Fruit fly (Drosophila melanogaster) whole organism, prepupa: ENCODE measurements around the gene Fbp1.

Experiments
- Blimp-1 ChIP-seq: fragments of 200-800 bp; sonication (Bioruptor generic); optimal IDR thresholded peaks from 3 replicates; lab custom pipeline; 2017; ENCODE audit warnings: missing biosample characterization, missing genetic modification characterization, mild to moderate bottlenecking, moderate library complexity, missing genetic modification reagents
- CG10669 ChIP-seq: fragments of 200-800 bp; sonication (Bioruptor generic); optimal IDR thresholded peaks from 3 replicates; lab custom pipeline; 2018; ENCODE audit warnings: missing biosample characterization, mild to moderate bottlenecking, missing genetic modification characterization, moderate library complexity
- CG11294 ChIP-seq: fragments of 200-800 bp; sonication (Bioruptor generic); IDR thresholded peaks from 2 replicates; pipeline ENCODE4 v1.3.6; 2022; ENCODE audit warnings: missing biosample characterization, missing genetic modification characterization
- CG1621 ChIP-seq: fragments of 200-800 bp; sonication (Bioruptor generic); optimal IDR thresholded peaks from 3 replicates; lab custom pipeline; 2018; ENCODE audit warnings: missing biosample characterization, mild to moderate bottlenecking, missing genetic modification characterization
- CG16779 ChIP-seq: fragments of 200-800 bp; sonication (Bioruptor generic); optimal IDR thresholded peaks from 3 replicates; lab custom pipeline; 2017; ENCODE audit warnings: missing biosample characterization, mild to moderate bottlenecking, missing genetic modification characterization
- CG32006 ChIP-seq: fragments of 200-800 bp; sonication (Bioruptor generic); optimal IDR thresholded peaks from 3 replicates; lab custom pipeline; 2017; ENCODE audit warnings: missing biosample characterization, mild to moderate bottlenecking, missing genetic modification characterization
- CG4318 ChIP-seq: fragments of 200-800 bp; sonication (Bioruptor generic); optimal IDR thresholded peaks from 3 replicates; lab custom pipeline; 2017; ENCODE audit warnings: missing biosample characterization, mild to moderate bottlenecking, missing genetic modification characterization
- CG6163 ChIP-seq: fragments of 200-800 bp; sonication (Bioruptor generic); IDR thresholded peaks from 3 replicates; pipeline ENCODE4 v1.3.6; 2022; ENCODE audit warnings: missing biosample characterization, missing genetic modification characterization
- CG6276 ChIP-seq: fragments of 200-800 bp; sonication (Bioruptor generic); optimal IDR thresholded peaks from 2 replicates; lab custom pipeline; 2017; ENCODE audit warnings: missing biosample characterization, mild to moderate bottlenecking, missing genetic modification characterization
- CG6792 ChIP-seq: fragments of 200-800 bp; sonication (Bioruptor generic); optimal IDR thresholded peaks from 3 replicates; lab custom pipeline; 2016; ENCODE audit warnings: missing biosample characterization, missing genetic modification characterization
- CG7368 ChIP-seq: fragments of 200-800 bp; sonication (Bioruptor generic); optimal IDR thresholded peaks from 3 replicates; lab custom pipeline; 2016; ENCODE audit warnings: missing biosample characterization, missing genetic modification characterization
- CG8119 ChIP-seq: fragments of 200-800 bp; sonication (Bioruptor generic); IDR thresholded peaks from 3 replicates; pipeline ENCODE4 v1.3.6; 2022; ENCODE audit warnings: missing biosample characterization, missing genetic modification characterization
- CG8319 ChIP-seq: fragments of 200-800 bp; sonication (Bioruptor generic); optimal IDR thresholded peaks from 3 replicates; lab custom pipeline; 2016; ENCODE audit warnings: missing biosample characterization, missing genetic modification characterization
- CG8632 ChIP-seq: fragments of 200-800 bp; sonication (Bioruptor generic); optimal IDR thresholded peaks from 3 replicates; lab custom pipeline; 2016; ENCODE audit warnings: missing biosample characterization, missing genetic modification characterization
- CG9139 ChIP-seq: fragments of 200-800 bp; sonication (Bioruptor generic); optimal IDR thresholded peaks from 3 replicates; lab custom pipeline; 2017; ENCODE audit warnings: missing biosample characterization, mild to moderate bottlenecking, missing genetic modification characterization
- Eip75B ChIP-seq: fragments of 200-800 bp; sonication (Bioruptor generic); optimal IDR thresholded peaks from 3 replicates; lab custom pipeline; 2016; ENCODE audit warnings: missing biosample characterization, missing genetic modification characterization
- Eip93F ChIP-seq: fragments of 200-800 bp; sonication (Bioruptor generic); optimal IDR thresholded peaks from 2 replicates; lab custom pipeline; 2016; ENCODE audit warnings: missing biosample characterization, mild to moderate bottlenecking, missing genetic modification characterization
- Ets21C ChIP-seq: fragments of 200-800 bp; sonication (Bioruptor generic); optimal IDR thresholded peaks from 3 replicates; lab custom pipeline; 2016; ENCODE audit warnings: missing biosample characterization, missing genetic modification characterization
- Ets96B ChIP-seq: fragments of 200-800 bp; optimal IDR thresholded peaks from 2 replicates; lab custom pipeline; 2019; ENCODE audit warnings: missing biosample characterization, mild to moderate bottlenecking, missing genetic modification characterization, moderate library complexity
- Hr38 ChIP-seq: sonication (Bioruptor generic); optimal IDR thresholded peaks from 2 replicates; lab custom pipeline; 2016; ENCODE audit warnings: missing biosample characterization, missing genetic modification characterization
- Hr4 ChIP-seq: fragments of 200-800 bp; sonication (Bioruptor generic); optimal IDR thresholded peaks from 3 replicates; lab custom pipeline; 2016; ENCODE audit warnings: missing biosample characterization, missing genetic modification characterization
- Lpt ChIP-seq: fragments of 200-800 bp; sonication (Bioruptor generic); optimal IDR thresholded peaks from 3 replicates; lab custom pipeline; 2016; ENCODE audit warnings: missing biosample characterization, missing genetic modification characterization
- Met ChIP-seq: fragments of 200-800 bp; sonication (Bioruptor generic); optimal IDR thresholded peaks from 3 replicates; lab custom pipeline; 2016; ENCODE audit warnings: missing biosample characterization, missing genetic modification characterization
- OdsH ChIP-seq: fragments of 200-800 bp; sonication (Bioruptor generic); optimal IDR thresholded peaks from 3 replicates; lab custom pipeline; 2016; ENCODE audit warnings: missing biosample characterization, missing genetic modification characterization
- Smox ChIP-seq: fragments of 200-800 bp; sonication (Bioruptor generic); optimal IDR thresholded peaks from 3 replicates; lab custom pipeline; 2016; ENCODE audit warnings: missing biosample characterization, missing genetic modification characterization
- Sox102F ChIP-seq: fragments of 200-800 bp; sonication (Bioruptor generic); optimal IDR thresholded peaks from 2 replicates; lab custom pipeline; 2016; ENCODE audit warnings: missing biosample characterization, mild to moderate bottlenecking, missing genetic modification characterization
- Sox14 ChIP-seq: fragments of 200-800 bp; sonication (Bioruptor generic); optimal IDR thresholded peaks from 3 replicates; lab custom pipeline; 2016; ENCODE audit warnings: missing biosample characterization, missing genetic modification characterization
- Sox15 ChIP-seq: fragments of 200-800 bp; sonication (Bioruptor generic); optimal IDR thresholded peaks from 3 replicates; lab custom pipeline; 2016; ENCODE audit warnings: missing biosample characterization, missing genetic modification characterization
- achi ChIP-seq: fragments of 200-800 bp; sonication (Bioruptor generic); optimal IDR thresholded peaks from 3 replicates; lab custom pipeline; 2016; ENCODE audit warnings: missing biosample characterization, missing genetic modification characterization
- acj6 ChIP-seq: fragments of 200-800 bp; sonication (Bioruptor generic); optimal IDR thresholded peaks from 3 replicates; lab custom pipeline; 2016; ENCODE audit warnings: missing biosample characterization, missing genetic modification characterization
- dsx ChIP-seq: fragments of 200-800 bp; optimal IDR thresholded peaks from 3 replicates; lab custom pipeline; 2019; ENCODE audit warnings: missing biosample characterization, mild to moderate bottlenecking, missing genetic modification characterization, moderate library complexity; ENCODE audit not compliant: poor library complexity, severe bottlenecking
- eg ChIP-seq: fragments of 200-800 bp; sonication (Bioruptor generic); IDR thresholded peaks from 3 replicates; pipeline ENCODE4 v1.3.6; 2022; ENCODE audit warnings: missing biosample characterization, missing genetic modification characterization
- esn ChIP-seq: fragments of 200-800 bp; sonication (Bioruptor generic); optimal IDR thresholded peaks from 2 replicates; lab custom pipeline; 2016; ENCODE audit warnings: missing biosample characterization, mild to moderate bottlenecking, missing genetic modification characterization, moderate library complexity
- fd59A ChIP-seq: fragments of 200-800 bp; sonication (Bioruptor generic); optimal IDR thresholded peaks from 2 replicates; lab custom pipeline; 2017; ENCODE audit warnings: missing biosample characterization, mild to moderate bottlenecking, missing genetic modification characterization, missing genetic modification reagents
- fd85E ChIP-seq: fragments of 200-800 bp; sonication (Bioruptor generic); optimal IDR thresholded peaks from 3 replicates; lab custom pipeline; 2016; ENCODE audit warnings: missing biosample characterization, missing genetic modification characterization
- fkh ChIP-seq: fragments of 200-800 bp; sonication (Bioruptor generic); optimal IDR thresholded peaks from 3 replicates; lab custom pipeline; 2017; ENCODE audit warnings: missing biosample characterization, mild to moderate bottlenecking, missing genetic modification characterization, moderate library complexity
- lz ChIP-seq: fragments of 200-800 bp; sonication (Bioruptor generic); optimal IDR thresholded peaks from 3 replicates; lab custom pipeline; 2016; ENCODE audit warnings: missing biosample characterization, missing genetic modification characterization
- net ChIP-seq: fragments of 200-800 bp; sonication (Bioruptor generic); optimal IDR thresholded peaks from 3 replicates; lab custom pipeline; 2016; ENCODE audit warnings: missing biosample characterization, missing genetic modification characterization
- pdm3 ChIP-seq: fragments of 200-800 bp; sonication (Bioruptor generic); optimal IDR thresholded peaks from 3 replicates; lab custom pipeline; 2016; ENCODE audit warnings: missing biosample characterization, missing genetic modification characterization
- salr ChIP-seq, 2 experiments: fragments of 200-800 bp; sonication (Bioruptor generic); optimal IDR thresholded peaks; 3 replicates each; lab custom pipeline; 2016 to 2018; ENCODE audit warnings: missing biosample characterization in 2 of 2, missing genetic modification characterization in 2 of 2, mild to moderate bottlenecking in 1 of 2
- spab ChIP-seq: fragments of 200-800 bp; sonication (Bioruptor generic); optimal IDR thresholded peaks from 2 replicates; lab custom pipeline; 2017; ENCODE audit warnings: missing biosample characterization, mild to moderate bottlenecking, missing genetic modification characterization, missing genetic modification reagents
- ss ChIP-seq, 2 experiments: fragments of 200-800 bp; sonication (Bioruptor generic); optimal IDR thresholded peaks; 2 replicates in 1 of 2; 3 replicates in 1 of 2; lab custom pipeline; 2017 to 2018; ENCODE audit warnings: mild to moderate bottlenecking in 2 of 2, missing biosample characterization in 2 of 2, missing genetic modification characterization in 2 of 2, moderate library complexity in 1 of 2
- topi ChIP-seq: fragments of 200-800 bp; sonication (Bioruptor generic); optimal IDR thresholded peaks from 3 replicates; lab custom pipeline; 2016; ENCODE audit warnings: missing biosample characterization, missing genetic modification characterization
- vri ChIP-seq: fragments of 200-800 bp; sonication (Bioruptor generic); optimal IDR thresholded peaks from 3 replicates; lab custom pipeline; 2016; ENCODE audit warnings: missing biosample characterization, mild to moderate bottlenecking, missing genetic modification characterization

The Fbp1 gene

dm6 chr3L:14059266-14059974 is 38.4 kb downstream of the Fbp1 start (continued):
- TF ChIP-seq Hr4 (GFP tag; lab: Kevin White, UChicago): no peak
- no peak for TF ChIP-seq Blimp-1
- TF ChIP-seq Sox14 (GFP tag; lab: Kevin White, UChicago): no peak
- peak; percentile 43 for TF ChIP-seq acj6
- peak; percentile 36 for TF ChIP-seq lz
- TF ChIP-seq dsx: peak; percentile 24
- no peak for TF ChIP-seq Smox
- TF ChIP-seq Eip93F: no peak
- TF ChIP-seq Sox15 (GFP tag; lab: Kevin White, UChicago): peak; percentile 25
- peak; percentile 18 for TF ChIP-seq CG7368 (GFP tag; lab: Kevin White, UChicago)
- no peak for TF ChIP-seq CG16779 (tag; lab: Kevin White, UChicago)
- peak; percentile 52; the same call in 2 of the 3 replicates for TF ChIP-seq eg (GFP tag; lab: Robert Waterston, UW)
- TF ChIP-seq Hr38 (GFP tag; lab: Kevin White, UChicago): no peak
- no peak for TF ChIP-seq Lpt (GFP tag; lab: Kevin White, UChicago)
- peak; percentile 49 for TF ChIP-seq CG9139 (GFP tag; lab: Kevin White, UChicago)
- peak; percentile 52 for TF ChIP-seq pdm3 (GFP tag; lab: Kevin White, UChicago)
- no peak for TF ChIP-seq vri
- TF ChIP-seq topi (GFP tag; lab: Kevin White, UChicago): peak; percentile 46
- TF ChIP-seq Ets21C (GFP tag; lab: Kevin White, UChicago): no peak
- TF ChIP-seq Met (GFP tag; lab: Kevin White, UChicago): peak; percentile 54
- peak; percentile 5 for TF ChIP-seq CG8319 (GFP tag; lab: Kevin White, UChicago)
- TF ChIP-seq CG4318 (GFP tag; lab: Kevin White, UChicago): no peak

- no peak for TF ChIP-seq fd85E (GFP tag; lab: Kevin White, UChicago)
- no peak for TF ChIP-seq CG10669
- TF ChIP-seq fkh (GFP tag; lab: Kevin White, UChicago): peak; percentile 74
- no peak for TF ChIP-seq net (GFP tag; lab: Kevin White, UChicago)
Measured at dm6 chr3L:14056816-14057215, 41.0 kb downstream of the Fbp1 start.

- TF ChIP-seq Eip75B: no peak
- no peak for TF ChIP-seq eg (GFP tag; lab: Robert Waterston, UW)
- TF ChIP-seq CG1621 (tag; lab: Kevin White, UChicago): no peak
- TF ChIP-seq Smox: peak; percentile 44
- peak; percentile 15 for TF ChIP-seq OdsH (GFP tag; lab: Kevin White, UChicago)
- TF ChIP-seq Ets21C (GFP tag; lab: Kevin White, UChicago): no peak
- TF ChIP-seq esn (GFP tag; lab: Kevin White, UChicago): peak; percentile 34
- no peak for TF ChIP-seq fd59A
- TF ChIP-seq ss (GFP tag; optimal IDR thresholded peaks at IDR 0.05; lab: Kevin White, UChicago): no peak
- TF ChIP-seq CG6163 (GFP tag; lab: Robert Waterston, UW): no peak
- no peak for TF ChIP-seq Lpt (GFP tag; lab: Kevin White, UChicago)
- no peak for TF ChIP-seq salr (GFP tag; optimal IDR thresholded peaks at IDR 0.05; lab: Kevin White, UChicago)
- no peak for TF ChIP-seq spab (GFP tag; lab: Kevin White, UChicago)
- TF ChIP-seq vri: no peak
- no peak for TF ChIP-seq Blimp-1
- TF ChIP-seq achi (GFP tag; lab: Kevin White, UChicago): peak; percentile 15
- TF ChIP-seq CG6276 (GFP tag; lab: Kevin White, UChicago): no peak
- TF ChIP-seq Eip93F: no peak
- no peak for TF ChIP-seq Ets96B (tag; lab: Kevin White, UChicago)
- no peak for TF ChIP-seq acj6
- TF ChIP-seq dsx: no peak
- TF ChIP-seq CG8319 (GFP tag; lab: Kevin White, UChicago): no peak
- no peak for TF ChIP-seq CG32006 (GFP tag; lab: Kevin White, UChicago)
- no peak for TF ChIP-seq CG8119 (GFP tag; lab: Robert Waterston, UW)
- TF ChIP-seq CG8632 (GFP tag; lab: Kevin White, UChicago): no peak
- no peak for TF ChIP-seq CG9139 (GFP tag; lab: Kevin White, UChicago)
- TF ChIP-seq Sox14 (GFP tag; lab: Kevin White, UChicago): no peak
- no peak for TF ChIP-seq net (GFP tag; lab: Kevin White, UChicago)
- TF ChIP-seq CG11294 (GFP tag; lab: Robert Waterston, UW): no peak
- TF ChIP-seq Sox15 (GFP tag; lab: Kevin White, UChicago): no peak
- peak; percentile 53 for TF ChIP-seq Sox102F
- TF ChIP-seq Met (GFP tag; lab: Kevin White, UChicago): peak; percentile 28
- TF ChIP-seq CG6792: no peak
Measured at dm6 chr3L:14055815-14056516, 41.9 kb downstream of the Fbp1 start.
